Worm (Caenorhabditis elegans) whole organism, L4 larva: ENCODE results near the gene C37C3.10.
A peak's percentile ranks its signal among the peaks of the same experiment; 100 is the strongest.

ENCODE experiments used
- Y5F2A.4 ChIP-seq: fragments of 200-800 bp; sonication (Bioruptor generic); optimal IDR thresholded peaks from 2 replicates; lab custom pipeline; 2018; ENCODE audit warnings: mild to moderate bottlenecking, missing genetic modification characterization, missing compliant biosample characterization
- ZK546.5 ChIP-seq, 2 experiments: sonication (generic microtip); optimal IDR thresholded peaks; 2 replicates each; lab custom pipeline; 2017; ENCODE audit warnings: missing biosample characterization in 2 of 2, missing genetic modification characterization in 2 of 2
- aly-2 ChIP-seq: sonication (generic microtip); optimal IDR thresholded peaks from 2 replicates; lab custom pipeline; 2018; ENCODE audit warnings: missing biosample characterization, missing genetic modification characterization
- ama-1 ChIP-seq: fragments of 150-350 bp; optimal IDR thresholded peaks from 2 replicates; lab custom pipeline; 2014; ENCODE audit warnings: inconsistent platforms, mixed read lengths
- pqm-1 ChIP-seq: sonication (generic microtip); optimal IDR thresholded peaks from 2 replicates; lab custom pipeline; 2017; ENCODE audit warnings: missing biosample characterization, missing genetic modification characterization
- saeg-2 ChIP-seq: fragments of 200-800 bp; sonication (Bioruptor generic); IDR thresholded peaks from 2 replicates; pipeline ENCODE4 v1.3.6; 2022; ENCODE audit warnings: missing genetic modification reagents, missing genetic modification characterization, missing compliant biosample characterization
- skn-1 ChIP-seq: fragments of 150-350 bp; optimal IDR thresholded peaks from 2 replicates; lab custom pipeline; 2014; ENCODE audit warnings: missing biosample characterization, missing genetic modification characterization
- tag-97 ChIP-seq: fragments of 200-800 bp; sonication (Bioruptor generic); IDR thresholded peaks from 2 replicates; pipeline ENCODE4 v1.3.6; 2022; ENCODE audit warnings: missing genetic modification characterization, missing compliant biosample characterization
- tra-1 ChIP-seq: fragments of 200-800 bp; sonication (Bioruptor generic); IDR thresholded peaks from 2 replicates; pipeline ENCODE4 v1.3.6; 2022; ENCODE audit warnings: missing genetic modification reagents, missing genetic modification characterization, missing compliant biosample characterization
- zag-1 ChIP-seq: fragments of 150-350 bp; optimal IDR thresholded peaks from 2 replicates; lab custom pipeline; 2014; ENCODE audit warnings: missing biosample characterization, missing genetic modification characterization

DNA sequence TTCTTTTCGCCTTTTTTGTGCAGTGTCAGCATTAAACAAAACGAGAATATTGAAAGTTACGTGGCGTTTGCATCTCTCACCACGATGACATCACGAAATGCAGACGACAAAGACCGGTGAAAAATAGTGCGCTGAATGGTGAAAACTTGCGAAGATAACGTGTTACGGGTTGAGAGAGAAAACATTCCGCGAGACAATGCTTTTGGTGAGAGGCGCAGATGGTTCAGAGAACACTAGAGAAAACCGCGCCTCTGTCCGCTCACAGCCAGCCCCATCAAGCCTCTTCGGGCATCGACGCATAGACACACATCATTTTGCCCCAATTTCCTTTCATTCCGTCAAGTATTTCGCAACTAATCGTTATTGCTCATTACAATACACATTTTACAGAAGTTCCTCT, 8.3 kb downstream of the C37C3.10 start, which contains the start of the genes C37C3.9 and C37C3.18:
- TF ChIP-seq Y5F2A.4 (GFP tag; lab: Kevin White, UChicago): no peak
- no peak for TF ChIP-seq aly-2 (tag; lab: Kevin White, UChicago)
- peak; percentile 26 for TF ChIP-seq pqm-1 (tag; lab: Kevin White, UChicago)
- TF ChIP-seq skn-1 (tag; lab: Kevin White, UChicago): no peak
- TF ChIP-seq tag-97: no peak
- no peak for TF ChIP-seq zag-1 (tag; lab: Kevin White, UChicago)
- TF ChIP-seq ama-1: peak; percentile 48
- no peak; the same call in 1 of the 2 replicates for TF ChIP-seq tra-1
- TF ChIP-seq saeg-2 (GFP tag; lab: Robert Waterston, UW): no peak
- no peak for TF ChIP-seq ZK546.5 (tag; optimal IDR thresholded peaks at IDR 0.05; lab: Kevin White, UChicago)
